Fruit fly (Drosophila melanogaster): ENCODE measurements around the gene timeout.

dm6 chr3R:13063746-13064592, 24.5 kb upstream of the timeout start:
- TF ChIP-seq psq (optimal IDR thresholded peaks at IDR 0.05) (no peak), h (optimal IDR thresholded peaks at IDR 0.05) (no peak), Myc (optimal IDR thresholded peaks at IDR 0.05) (no peak), Sin3A (optimal IDR thresholded peaks at IDR 0.05) (no peak)

All from Kc167 (cell line).